Fruit fly (Drosophila melanogaster) whole organism, prepupa: ENCODE results near the gene Eig71Ed.

ENCODE experiments used
- CG11902 ChIP-seq: fragments of 200-800 bp; sonication (Bioruptor generic); optimal IDR thresholded peaks from 3 replicates; lab custom pipeline; 2016; ENCODE audit warnings: missing biosample characterization, missing genetic modification characterization
- CG7368 ChIP-seq: fragments of 200-800 bp; sonication (Bioruptor generic); optimal IDR thresholded peaks from 3 replicates; lab custom pipeline; 2016; ENCODE audit warnings: missing biosample characterization, missing genetic modification characterization
- Lpt ChIP-seq: fragments of 200-800 bp; sonication (Bioruptor generic); optimal IDR thresholded peaks from 3 replicates; lab custom pipeline; 2016; ENCODE audit warnings: missing biosample characterization, missing genetic modification characterization
- fkh ChIP-seq: fragments of 200-800 bp; sonication (Bioruptor generic); optimal IDR thresholded peaks from 3 replicates; lab custom pipeline; 2017; ENCODE audit warnings: missing biosample characterization, mild to moderate bottlenecking, missing genetic modification characterization, moderate library complexity
- pdm3 ChIP-seq: fragments of 200-800 bp; sonication (Bioruptor generic); optimal IDR thresholded peaks from 3 replicates; lab custom pipeline; 2016; ENCODE audit warnings: missing biosample characterization, missing genetic modification characterization

dm6 chr3L:15650552-15650951 lies 1.8 kb upstream of the Eig71Ed start, which contains the start of gene CG43084:
- TF ChIP-seq pdm3 (GFP tag; lab: Kevin White, UChicago) (no peak), Lpt (GFP tag; lab: Kevin White, UChicago) (no peak), fkh (GFP tag; lab: Kevin White, UChicago) (no peak), CG11902 (GFP tag; lab: Kevin White, UChicago) (no peak), CG7368 (GFP tag; lab: Kevin White, UChicago) (no peak)
